Worm (Caenorhabditis elegans): ENCODE data around the gene srz-83.
A peak's percentile ranks its signal among the peaks of the same experiment; 100 is the strongest.

ce11 chrIV:3548315-3548714 lies 44.1 kb downstream of the srz-83 start:
- TF ChIP-seq unc-86 (tag; optimal IDR thresholded peaks at IDR 0.05): no peak
- peak; percentile 6 for TF ChIP-seq pqm-1 (tag; optimal IDR thresholded peaks at IDR 0.05)
- no peak for TF ChIP-seq sox-4 (tag; optimal IDR thresholded peaks at IDR 0.05)
- TF ChIP-seq ceh-30 (tag; optimal IDR thresholded peaks at IDR 0.05): no peak
- TF ChIP-seq rnt-1 (tag; optimal IDR thresholded peaks at IDR 0.05): no peak
- TF ChIP-seq ceh-22 (tag; optimal IDR thresholded peaks at IDR 0.05): no peak
- no peak for TF ChIP-seq ama-1 (optimal IDR thresholded peaks at IDR 0.05)
